Worm (Caenorhabditis elegans) whole organism, L3 larva: ENCODE measurements around the gene nhr-63.

Experiments used
- aly-2 ChIP-seq: fragments of 150-350 bp; optimal IDR thresholded peaks from 2 replicates; lab custom pipeline; 2014; ENCODE audit warnings: missing biosample characterization, missing genetic modification characterization
- elt-3 ChIP-seq, 3 experiments: fragments of 150-350 bp in 1 of 3; sonication (generic microtip) in 2 of 3; optimal IDR thresholded peaks; 2 replicates in 2 of 3; 4 replicates in 1 of 3; lab custom pipeline; 2014 to 2017; ENCODE audit warnings: missing biosample characterization in 3 of 3, missing genetic modification characterization in 3 of 3
- fkh-10 ChIP-seq: sonication (generic microtip); optimal IDR thresholded peaks from 2 replicates; lab custom pipeline; 2017; ENCODE audit warnings: missing biosample characterization, missing genetic modification reagents, missing genetic modification characterization
- mdl-1 ChIP-seq: fragments of 150-350 bp; optimal IDR thresholded peaks from 2 replicates; lab custom pipeline; 2014; ENCODE audit warnings: missing biosample characterization, missing genetic modification characterization
- pqm-1 ChIP-seq: fragments of 150-350 bp; optimal IDR thresholded peaks from 2 replicates; lab custom pipeline; 2017; ENCODE audit warnings: missing biosample characterization, missing genetic modification characterization, inconsistent platforms
- sea-2 ChIP-seq: fragments of 150-350 bp; sonication (generic microtip); optimal IDR thresholded peaks from 4 replicates; lab custom pipeline; 2014; ENCODE audit warnings: missing biosample characterization, missing genetic modification reagents, missing genetic modification characterization
- unc-62 ChIP-seq: fragments of 150-350 bp; sonication (generic microtip); optimal IDR thresholded peaks from 4 replicates; lab custom pipeline; 2014; ENCODE audit warnings: missing biosample characterization, missing genetic modification reagents, missing genetic modification characterization
- ztf-11 ChIP-seq: fragments of 150-350 bp; optimal IDR thresholded peaks from 2 replicates; lab custom pipeline; 2014; ENCODE audit warnings: missing biosample characterization, missing genetic modification characterization

- TF ChIP-seq pqm-1 (tag; lab: Kevin White, UChicago) (no peak), sea-2 (GFP tag; lab: Kevin White, UChicago) (no peak), fkh-10 (GFP tag; lab: Kevin White, UChicago) (no peak), unc-62 (GFP tag; lab: Kevin White, UChicago) (no peak), aly-2 (tag; lab: Kevin White, UChicago) (no peak), elt-3 (tag; optimal IDR thresholded peaks at IDR 0.05; lab: Kevin White, UChicago) (no peak), mdl-1 (tag; lab: Kevin White, UChicago) (no peak), ztf-11 (tag; lab: Kevin White, UChicago) (no peak)
These were observed 51.0 kb downstream of the nhr-63 start, which contains the start of gene F14H3.3 for ce11 chrV:16053373-16053772.
